Fruit fly (Drosophila melanogaster) whole organism, prepupa: Measurements from ENCODE around the gene His2Av.
A peak's percentile ranks its signal among the peaks of the same experiment; 100 is the strongest.

ENCODE experiments used
- Eip75B ChIP-seq: fragments of 200-800 bp; sonication (Bioruptor generic); optimal IDR thresholded peaks from 3 replicates; lab custom pipeline; 2016; ENCODE audit warnings: missing biosample characterization, missing genetic modification characterization
- Ets21C ChIP-seq: fragments of 200-800 bp; sonication (Bioruptor generic); optimal IDR thresholded peaks from 3 replicates; lab custom pipeline; 2016; ENCODE audit warnings: missing biosample characterization, missing genetic modification characterization
- OdsH ChIP-seq: fragments of 200-800 bp; sonication (Bioruptor generic); optimal IDR thresholded peaks from 3 replicates; lab custom pipeline; 2016; ENCODE audit warnings: missing biosample characterization, missing genetic modification characterization
- Sox102F ChIP-seq: fragments of 200-800 bp; sonication (Bioruptor generic); optimal IDR thresholded peaks from 2 replicates; lab custom pipeline; 2016; ENCODE audit warnings: missing biosample characterization, mild to moderate bottlenecking, missing genetic modification characterization
- lz ChIP-seq: fragments of 200-800 bp; sonication (Bioruptor generic); optimal IDR thresholded peaks from 3 replicates; lab custom pipeline; 2016; ENCODE audit warnings: missing biosample characterization, missing genetic modification characterization

- TF ChIP-seq Eip75B: no peak
- TF ChIP-seq Sox102F (GFP tag; lab: Kevin White, UChicago): peak; percentile 30
- no peak for TF ChIP-seq OdsH
- TF ChIP-seq Ets21C (GFP tag; lab: Kevin White, UChicago): peak; percentile 29
- peak; percentile 41 for TF ChIP-seq lz (GFP tag; lab: Kevin White, UChicago)
Observed at dm6 chr3R:26888086-26888724, 21.5 kb downstream of the His2Av start.
